Worm (Caenorhabditis elegans) whole organism, L4 larva: Measurements from ENCODE around the gene clec-133.

ENCODE experiments used
- D1046.2 ChIP-seq: fragments of 200-800 bp; sonication (Bioruptor generic); IDR thresholded peaks from 2 replicates; pipeline ENCODE4 v1.3.6; 2022; ENCODE audit warnings: missing genetic modification characterization, missing compliant biosample characterization
- F49E8.2 ChIP-seq: sonication (generic microtip); optimal IDR thresholded peaks from 2 replicates; lab custom pipeline; 2016; ENCODE audit warnings: missing compliant biosample characterization, mild to moderate bottlenecking, missing genetic modification characterization, borderline replicate concordance
- ZK546.5 ChIP-seq, 2 experiments: sonication (generic microtip); optimal IDR thresholded peaks; 2 replicates each; lab custom pipeline; 2017; ENCODE audit warnings: missing biosample characterization in 2 of 2, missing genetic modification characterization in 2 of 2
- aly-2 ChIP-seq: sonication (generic microtip); optimal IDR thresholded peaks from 2 replicates; lab custom pipeline; 2018; ENCODE audit warnings: missing biosample characterization, missing genetic modification characterization
- ama-1 ChIP-seq: fragments of 150-350 bp; optimal IDR thresholded peaks from 2 replicates; lab custom pipeline; 2014; ENCODE audit warnings: inconsistent platforms, mixed read lengths
- ceh-20 ChIP-seq: fragments of 200-800 bp; sonication (Bioruptor generic); IDR thresholded peaks from 2 replicates; pipeline ENCODE4 v1.3.6; 2022; ENCODE audit warnings: missing genetic modification reagents, missing genetic modification characterization, missing compliant biosample characterization
- egl-27 ChIP-seq: sonication (generic microtip); optimal IDR thresholded peaks from 3 replicates; lab custom pipeline; 2017; ENCODE audit warnings: missing biosample characterization, missing genetic modification reagents, missing genetic modification characterization
- pha-4 ChIP-seq, 2 experiments: fragments of 150-350 bp in 1 of 2; fragments of 200-800 bp in 1 of 2; sonication (Bioruptor generic) in 1 of 2; IDR thresholded peaks in 1 of 2; optimal IDR thresholded peaks in 1 of 2; 2 replicates each; pipeline versions ENCODE4 v1.3.6 to Lab custom; 2014 to 2022; ENCODE audit warnings: missing genetic modification characterization in 2 of 2, missing genetic modification reagents in 2 of 2, missing biosample characterization in 1 of 2, missing compliant biosample characterization in 1 of 2
- set-16 ChIP-seq: fragments of 200-800 bp; sonication (Bioruptor generic); IDR thresholded peaks from 2 replicates; pipeline ENCODE4 v1.3.6; 2022; ENCODE audit warnings: missing genetic modification reagents, missing genetic modification characterization, missing compliant biosample characterization

DNA sequence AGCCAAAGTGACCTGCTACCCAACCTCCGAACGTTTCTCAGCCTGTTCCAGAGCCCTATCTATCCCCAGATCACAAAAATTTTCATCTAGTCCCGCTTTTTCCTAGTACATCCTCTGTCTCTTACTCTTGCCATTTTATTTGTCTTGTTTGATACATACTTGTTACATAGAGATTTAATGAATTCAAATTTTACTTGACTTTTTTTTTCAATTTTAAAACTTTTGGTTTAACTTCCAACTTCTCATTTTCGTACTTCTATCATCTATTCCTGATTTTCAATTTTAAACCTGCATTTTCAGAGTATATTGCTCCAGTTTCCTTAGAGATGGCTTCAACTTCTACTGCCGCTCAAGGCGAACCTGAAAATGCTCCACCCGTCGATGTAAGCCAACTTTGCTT is 48.7 kb downstream of the clec-133 start, which contains the start of gene M151.3:
- no peak for TF ChIP-seq egl-27 (tag; lab: Kevin White, UChicago)
- TF ChIP-seq aly-2 (tag; lab: Kevin White, UChicago), result no peak
- no peak for TF ChIP-seq ceh-20 (GFP tag; lab: Robert Waterston, UW)
- TF ChIP-seq F49E8.2 (tag; lab: Kevin White, UChicago), result no peak
- TF ChIP-seq ZK546.5 (tag; optimal IDR thresholded peaks at IDR 0.05; lab: Kevin White, UChicago), result no peak
- no peak for TF ChIP-seq ama-1 (lab: Kevin White, UChicago)
- no peak for TF ChIP-seq D1046.2 (GFP tag; lab: Robert Waterston, UW)
- no peak for TF ChIP-seq pha-4 (GFP tag; IDR thresholded peaks at IDR 0.05; lab: Robert Waterston, UW)
- no peak for TF ChIP-seq pha-4 (tag; optimal IDR thresholded peaks at IDR 0.05; lab: Kevin White, UChicago)
- no peak for TF ChIP-seq set-16 (GFP tag; lab: Robert Waterston, UW)
